Fruit fly (Drosophila melanogaster) whole organism, embryonic: ENCODE data around the gene CG4025.

Experiments
- Atf-2 ChIP-seq: fragments of 200-800 bp; sonication (Bioruptor generic); optimal IDR thresholded peaks from 2 replicates; lab custom pipeline; 2016; ENCODE audit warnings: missing biosample characterization, missing genetic modification characterization
- CG10366 ChIP-seq: fragments of 200-800 bp; sonication (Bioruptor generic); IDR thresholded peaks from 2 replicates; pipeline ENCODE4 v1.3.6; 2022; ENCODE audit warnings: missing biosample characterization, missing genetic modification characterization
- CG11085 ChIP-seq: fragments of 200-800 bp; sonication (Bioruptor generic); IDR thresholded peaks from 2 replicates; pipeline ENCODE4 v1.3.6; 2022; ENCODE audit warnings: missing biosample characterization, missing genetic modification characterization
- CG11247 ChIP-seq: fragments of 200-800 bp; sonication (Bioruptor generic); IDR thresholded peaks from 2 replicates; pipeline ENCODE4 v1.3.6; 2022; ENCODE audit warnings: missing biosample characterization, missing genetic modification characterization
- CG11695 ChIP-seq: fragments of 200-800 bp; sonication (Bioruptor generic); IDR thresholded peaks from 3 replicates; pipeline ENCODE4 v1.3.6; 2022; ENCODE audit warnings: missing biosample characterization, missing genetic modification characterization
- CG12071 ChIP-seq: fragments of 200-800 bp; sonication (Bioruptor generic); optimal IDR thresholded peaks from 3 replicates; lab custom pipeline; 2018; ENCODE audit warnings: missing biosample characterization, mild to moderate bottlenecking, missing genetic modification characterization
- CG13123 ChIP-seq: fragments of 200-800 bp; sonication (Bioruptor generic); optimal IDR thresholded peaks from 2 replicates; lab custom pipeline; 2016; ENCODE audit warnings: missing biosample characterization, missing genetic modification characterization
- CG14860 ChIP-seq: fragments of 200-800 bp; sonication (Bioruptor generic); IDR thresholded peaks from 3 replicates; pipeline ENCODE4 v1.3.6; 2022; ENCODE audit warnings: missing biosample characterization, missing genetic modification characterization; ENCODE audit not compliant: partially characterized antibody
- CG15269 ChIP-seq: fragments of 200-800 bp; sonication (Bioruptor generic); optimal IDR thresholded peaks from 2 replicates; lab custom pipeline; 2018; ENCODE audit warnings: missing biosample characterization, mild to moderate bottlenecking, missing genetic modification characterization, moderate library complexity
- CG1529 ChIP-seq: fragments of 200-800 bp; sonication (Bioruptor generic); optimal IDR thresholded peaks from 3 replicates; lab custom pipeline; 2018; ENCODE audit warnings: missing biosample characterization, missing genetic modification characterization
- CG2202 ChIP-seq: fragments of 200-800 bp; sonication (Bioruptor generic); optimal IDR thresholded peaks from 2 replicates; lab custom pipeline; 2018; ENCODE audit warnings: missing biosample characterization, mild to moderate bottlenecking, missing genetic modification characterization
- CG30431 ChIP-seq: fragments of 200-800 bp; sonication (Bioruptor generic); optimal IDR thresholded peaks from 2 replicates; lab custom pipeline; 2017; ENCODE audit warnings: missing biosample characterization, missing genetic modification characterization
- CG3065 ChIP-seq: fragments of 200-800 bp; sonication (Bioruptor generic); optimal IDR thresholded peaks from 2 replicates; lab custom pipeline; 2016; ENCODE audit warnings: missing biosample characterization, missing genetic modification characterization
- CG33557 ChIP-seq: fragments of 200-800 bp; sonication (Bioruptor generic); optimal IDR thresholded peaks from 2 replicates; lab custom pipeline; 2019; ENCODE audit warnings: missing biosample characterization, mild to moderate bottlenecking, missing genetic modification characterization, moderate library complexity
- CG3407 ChIP-seq: fragments of 200-800 bp; sonication (Bioruptor generic); optimal IDR thresholded peaks from 2 replicates; lab custom pipeline; 2018; ENCODE audit warnings: missing biosample characterization, mild to moderate bottlenecking, missing genetic modification characterization
- CG42726 ChIP-seq: fragments of 200-800 bp; sonication (Bioruptor generic); IDR thresholded peaks from 2 replicates; pipeline ENCODE4 v1.3.6; 2022; ENCODE audit warnings: missing biosample characterization, missing genetic modification characterization; ENCODE audit not compliant: partially characterized antibody
- CG4424 ChIP-seq: fragments of 200-800 bp; sonication (Bioruptor generic); optimal IDR thresholded peaks from 3 replicates; lab custom pipeline; 2016; ENCODE audit warnings: missing biosample characterization, missing genetic modification characterization
- CG6254 ChIP-seq: fragments of 200-800 bp; sonication (Bioruptor generic); optimal IDR thresholded peaks from 3 replicates; lab custom pipeline; 2017; ENCODE audit warnings: mild to moderate bottlenecking, missing biosample characterization, missing genetic modification reagents, missing genetic modification characterization
- CG6272 ChIP-seq: fragments of 200-800 bp; sonication (Bioruptor generic); IDR thresholded peaks from 2 replicates; pipeline ENCODE4 v1.3.6; 2022; ENCODE audit warnings: missing biosample characterization, missing genetic modification characterization
- CG6765 ChIP-seq: fragments of 200-800 bp; sonication (Bioruptor generic); optimal IDR thresholded peaks from 3 replicates; lab custom pipeline; 2017; ENCODE audit warnings: missing biosample characterization, mild to moderate bottlenecking, missing genetic modification characterization
- CG6813 ChIP-seq: fragments of 200-800 bp; sonication (Bioruptor generic); optimal IDR thresholded peaks from 2 replicates; lab custom pipeline; 2017; ENCODE audit warnings: missing biosample characterization, missing genetic modification characterization, mild to moderate bottlenecking, moderate library complexity, missing genetic modification reagents
- CG6854 ChIP-seq: fragments of 200-800 bp; sonication (Bioruptor generic); optimal IDR thresholded peaks from 3 replicates; lab custom pipeline; 2017; ENCODE audit warnings: missing biosample characterization, mild to moderate bottlenecking, missing genetic modification characterization
- CG8478 ChIP-seq: fragments of >200 bp; optimal IDR thresholded peaks from 2 replicates; lab custom pipeline; 2018
- CG9609 ChIP-seq: fragments of 200-800 bp; sonication (Bioruptor generic); optimal IDR thresholded peaks from 3 replicates; lab custom pipeline; 2016; ENCODE audit warnings: missing biosample characterization, missing genetic modification characterization
- CG9727 ChIP-seq: fragments of 200-800 bp; sonication (Bioruptor generic); optimal IDR thresholded peaks from 3 replicates; lab custom pipeline; 2017; ENCODE audit warnings: missing biosample characterization, mild to moderate bottlenecking, missing genetic modification characterization
- Camta ChIP-seq: fragments of 200-800 bp; sonication (Bioruptor generic); optimal IDR thresholded peaks from 2 replicates; lab custom pipeline; 2016; ENCODE audit warnings: missing biosample characterization, missing genetic modification characterization
- Chrac-16 ChIP-seq: fragments of 200-800 bp; sonication (Bioruptor generic); optimal IDR thresholded peaks from 3 replicates; lab custom pipeline; 2016; ENCODE audit warnings: missing biosample characterization, missing genetic modification characterization
- Dp ChIP-seq: fragments of 200-800 bp; sonication (Bioruptor generic); optimal IDR thresholded peaks from 2 replicates; lab custom pipeline; 2018; ENCODE audit warnings: missing biosample characterization, mild to moderate bottlenecking, missing genetic modification characterization, moderate library complexity
- Med ChIP-seq: fragments of 200-800 bp; sonication (Bioruptor generic); peaks from one replicate; lab custom pipeline; 2016; ENCODE audit warnings: missing biosample characterization, missing genetic modification characterization, mild to moderate bottlenecking, inconsistent platforms, moderate library complexity
- NC2β ChIP-seq: fragments of 200-800 bp; sonication (Bioruptor generic); optimal IDR thresholded peaks from 2 replicates; lab custom pipeline; 2016; ENCODE audit warnings: missing biosample characterization, missing genetic modification characterization
- Sin3A ChIP-seq: fragments of >200 bp; optimal IDR thresholded peaks from 2 replicates; lab custom pipeline; 2018
- cad ChIP-seq: fragments of >200 bp; optimal IDR thresholded peaks from 2 replicates; lab custom pipeline; 2017; ENCODE audit warnings: missing biosample characterization, missing genetic modification characterization
- cg ChIP-seq: fragments of 200-800 bp; sonication (Bioruptor generic); optimal IDR thresholded peaks from 3 replicates; lab custom pipeline; 2019; ENCODE audit warnings: missing biosample characterization, mild to moderate bottlenecking, missing genetic modification characterization, moderate library complexity
- chif ChIP-seq, 2 experiments: fragments of 200-800 bp; sonication (Bioruptor generic); optimal IDR thresholded peaks; 3 replicates each; lab custom pipeline; 2016; ENCODE audit warnings: missing biosample characterization in 2 of 2, missing genetic modification characterization in 2 of 2
- ci ChIP-seq: fragments of 200-800 bp; sonication (Bioruptor generic); IDR thresholded peaks from 3 replicates; pipeline ENCODE4 v1.3.6; 2022; ENCODE audit warnings: missing biosample characterization, missing genetic modification characterization
- eyg ChIP-seq: fragments of 200-800 bp; sonication (Bioruptor generic); optimal IDR thresholded peaks from 3 replicates; lab custom pipeline; 2016; ENCODE audit warnings: missing biosample characterization, missing genetic modification characterization
- fd96Cb ChIP-seq: fragments of 200-800 bp; sonication (Bioruptor generic); optimal IDR thresholded peaks from 2 replicates; lab custom pipeline; 2018; ENCODE audit warnings: missing biosample characterization, mild to moderate bottlenecking, missing genetic modification characterization, moderate library complexity
- her ChIP-seq: fragments of 200-800 bp; sonication (Bioruptor generic); optimal IDR thresholded peaks from 2 replicates; lab custom pipeline; 2016; ENCODE audit warnings: missing biosample characterization, missing genetic modification characterization
- mirr ChIP-seq: fragments of 200-800 bp; sonication (Bioruptor generic); optimal IDR thresholded peaks from 3 replicates; lab custom pipeline; 2018; ENCODE audit warnings: missing biosample characterization, mild to moderate bottlenecking, missing genetic modification characterization
- pb ChIP-seq: fragments of 200-800 bp; sonication (Bioruptor generic); optimal IDR thresholded peaks from 3 replicates; lab custom pipeline; 2016; ENCODE audit warnings: missing biosample characterization, missing genetic modification characterization
- repo ChIP-seq: fragments of 200-800 bp; sonication (Bioruptor generic); optimal IDR thresholded peaks from 2 replicates; lab custom pipeline; 2016; ENCODE audit warnings: missing biosample characterization, missing genetic modification characterization
- row ChIP-seq: fragments of 200-800 bp; sonication (Bioruptor generic); IDR thresholded peaks from 3 replicates; pipeline ENCODE4 v1.3.6; 2022; ENCODE audit warnings: missing biosample characterization, missing genetic modification characterization
- schlank ChIP-seq: fragments of 200-800 bp; sonication (Bioruptor generic); optimal IDR thresholded peaks from 2 replicates; lab custom pipeline; 2018; ENCODE audit warnings: missing biosample characterization, mild to moderate bottlenecking, missing genetic modification characterization
- sd ChIP-seq: fragments of 200-800 bp; sonication (Bioruptor generic); optimal IDR thresholded peaks from 3 replicates; lab custom pipeline; 2018; ENCODE audit warnings: missing biosample characterization, mild to moderate bottlenecking, missing genetic modification characterization, moderate library complexity
- sens-2 ChIP-seq: fragments of 200-800 bp; sonication (Bioruptor generic); IDR thresholded peaks from 2 replicates; pipeline ENCODE4 v1.3.6; 2022; ENCODE audit warnings: missing biosample characterization, missing genetic modification characterization
- sim ChIP-seq: fragments of 200-800 bp; sonication (Bioruptor generic); IDR thresholded peaks from 2 replicates; pipeline ENCODE4 v1.3.6; 2022; ENCODE audit warnings: missing biosample characterization, missing genetic modification characterization
- sqz ChIP-seq: fragments of 200-800 bp; sonication (Bioruptor generic); optimal IDR thresholded peaks from 3 replicates; lab custom pipeline; 2018; ENCODE audit warnings: missing biosample characterization, mild to moderate bottlenecking, missing genetic modification characterization
- twi ChIP-seq: fragments of 200-800 bp; optimal IDR thresholded peaks from 2 replicates; lab custom pipeline; 2019; ENCODE audit warnings: missing biosample characterization, mild to moderate bottlenecking, missing genetic modification characterization, moderate library complexity
- yki ChIP-seq: fragments of >200 bp; optimal IDR thresholded peaks from 3 replicates; lab custom pipeline; 2018
- z ChIP-seq: fragments of 200-800 bp; sonication (Bioruptor generic); IDR thresholded peaks from 3 replicates; pipeline ENCODE4 v1.3.6; 2022; ENCODE audit warnings: missing biosample characterization, missing genetic modification characterization
- zen ChIP-seq: fragments of 200-800 bp; sonication (Bioruptor generic); optimal IDR thresholded peaks from 3 replicates; lab custom pipeline; 2018; ENCODE audit warnings: missing biosample characterization, mild to moderate bottlenecking, missing genetic modification characterization, moderate library complexity

Gene CG4025

dm6 chrX:2041981-2042847 lies 34.6 kb upstream of the CG4025 start, which contains the start of the genes Actn and usp (continued):
- TF ChIP-seq cad (GFP tag; lab: Kevin White, UChicago) (no peak), Dp (GFP tag; lab: Kevin White, UChicago) (no peak), Sin3A (lab: Kevin White, UChicago) (no peak), yki (no peak), her (GFP tag; lab: Kevin White, UChicago) (no peak), CG13123 (no peak), CG9727 (GFP tag; lab: Kevin White, UChicago) (no peak), CG2202 (tag; lab: Kevin White, UChicago) (no peak), CG6254 (GFP tag; lab: Kevin White, UChicago) (no peak), repo (GFP tag; lab: Kevin White, UChicago) (no peak), pb (GFP tag; lab: Kevin White, UChicago) (no peak), sqz (GFP tag; lab: Kevin White, UChicago) (peak; percentile 49), CG12071 (GFP tag; lab: Kevin White, UChicago) (no peak), CG6813 (GFP tag; lab: Kevin White, UChicago) (no peak), row (GFP tag; lab: Robert Waterston, UW) (peak; percentile 76), CG4424 (GFP tag; lab: Kevin White, UChicago) (peak; percentile 45), sd (tag; lab: Kevin White, UChicago) (no peak), CG11247 (GFP tag; lab: Robert Waterston, UW) (no peak), CG6272 (GFP tag; lab: Robert Waterston, UW) (no peak), fd96Cb (tag; lab: Kevin White, UChicago) (no peak), Camta (no peak), Atf-2 (GFP tag; lab: Kevin White, UChicago) (no peak), CG9609 (no peak), CG15269 (tag; lab: Kevin White, UChicago) (peak; percentile 31), sens-2 (no peak), CG14860 (GFP tag; lab: Robert Waterston, UW) (no peak), ci (GFP tag; lab: Robert Waterston, UW) (peak; percentile 43; the same call in 1 of the 3 replicates), NC2β (GFP tag; lab: Kevin White, UChicago) (no peak), CG10366 (GFP tag; lab: Robert Waterston, UW) (0 out of 2 replicates have a peak, but pooled peaks have one; percentile 17), schlank (tag; lab: Kevin White, UChicago) (no peak), CG6854 (GFP tag; lab: Kevin White, UChicago) (no peak), CG42726 (GFP tag; lab: Robert Waterston, UW) (no peak), zen (tag; lab: Kevin White, UChicago) (peak; percentile 38), CG33557 (GFP tag; lab: Kevin White, UChicago) (no peak), CG1529 (GFP tag; lab: Kevin White, UChicago) (no peak), CG8478 (lab: Kevin White, UChicago) (no peak), CG11085 (GFP tag; lab: Robert Waterston, UW) (no peak), CG6765 (GFP tag; lab: Kevin White, UChicago) (no peak), z (GFP tag; lab: Robert Waterston, UW) (no peak), CG3407 (GFP tag; lab: Kevin White, UChicago) (no peak), CG11695 (GFP tag; lab: Robert Waterston, UW) (no peak), eyg (GFP tag; lab: Kevin White, UChicago) (no peak), CG3065 (GFP tag; lab: Kevin White, UChicago) (no peak), sim (GFP tag; lab: Robert Waterston, UW) (no peak), Med (GFP tag; lab: Kevin White, UChicago) (peak; percentile 80), mirr (peak; percentile 2), chif (GFP tag; optimal IDR thresholded peaks at IDR 0.05; lab: Kevin White, UChicago) (no peak), Chrac-16 (peak; percentile 2), twi (tag; lab: Kevin White, UChicago) (no peak), CG30431 (GFP tag; lab: Kevin White, UChicago) (no peak), cg (GFP tag; lab: Kevin White, UChicago) (peak; percentile 29)
